Worm (Caenorhabditis elegans) whole organism, L4 larva: Measurements from ENCODE around the gene ZK370.6.

ENCODE experiments used
- F37D6.2 ChIP-seq: sonication (generic microtip); optimal IDR thresholded peaks from 2 replicates; lab custom pipeline; 2016; ENCODE audit warnings: mild to moderate bottlenecking, missing genetic modification characterization, missing compliant biosample characterization
- F44E2.7 ChIP-seq: fragments of 200-800 bp; sonication (Bioruptor generic); IDR thresholded peaks from 2 replicates; pipeline ENCODE4 v2.1.2; 2022; ENCODE audit warnings: missing genetic modification characterization, missing compliant biosample characterization
- F49E8.2 ChIP-seq: sonication (generic microtip); optimal IDR thresholded peaks from 2 replicates; lab custom pipeline; 2016; ENCODE audit warnings: missing compliant biosample characterization, mild to moderate bottlenecking, missing genetic modification characterization, borderline replicate concordance
- T20F7.1 ChIP-seq: fragments of 200-800 bp; sonication (Bioruptor generic); optimal IDR thresholded peaks from 2 replicates; lab custom pipeline; 2018; ENCODE audit warnings: mild to moderate bottlenecking, missing genetic modification characterization, missing compliant biosample characterization
- T26A8.4 ChIP-seq: fragments of 200-800 bp; sonication (Bioruptor generic); IDR thresholded peaks from 2 replicates; pipeline ENCODE4 v1.3.6; 2022; ENCODE audit warnings: missing genetic modification characterization, missing compliant biosample characterization
- Y48G9A.11 ChIP-seq: fragments of 200-800 bp; sonication (Bioruptor generic); IDR thresholded peaks from 2 replicates; pipeline ENCODE4 v1.3.6; 2022; ENCODE audit warnings: missing genetic modification reagents, missing genetic modification characterization, missing compliant biosample characterization
- ZK337.2 ChIP-seq: fragments of 200-800 bp; sonication (Bioruptor generic); IDR thresholded peaks from 2 replicates; pipeline ENCODE4 v1.3.6; 2022; ENCODE audit warnings: missing genetic modification reagents, missing genetic modification characterization, missing compliant biosample characterization
- ZK546.5 ChIP-seq, 2 experiments: sonication (generic microtip); optimal IDR thresholded peaks; 2 replicates each; lab custom pipeline; 2017; ENCODE audit warnings: missing biosample characterization in 2 of 2, missing genetic modification characterization in 2 of 2
- aha-1 ChIP-seq: fragments of 150-350 bp; peaks from one replicate; lab custom pipeline; 2014; ENCODE audit warnings: missing biosample characterization, missing genetic modification characterization
- aly-2 ChIP-seq: sonication (generic microtip); optimal IDR thresholded peaks from 2 replicates; lab custom pipeline; 2018; ENCODE audit warnings: missing biosample characterization, missing genetic modification characterization
- arid-1 ChIP-seq: fragments of 200-800 bp; sonication (Bioruptor generic); conservative IDR thresholded peaks from 2 replicates; pipeline ENCODE4 v1.3.6; 2022; ENCODE audit warnings: missing genetic modification reagents, missing genetic modification characterization, missing compliant biosample characterization
- attf-4 ChIP-seq: sonication (generic microtip); optimal IDR thresholded peaks from 3 replicates; lab custom pipeline; 2017; ENCODE audit warnings: missing biosample characterization, missing genetic modification characterization
- ceh-20 ChIP-seq: fragments of 200-800 bp; sonication (Bioruptor generic); IDR thresholded peaks from 2 replicates; pipeline ENCODE4 v1.3.6; 2022; ENCODE audit warnings: missing genetic modification reagents, missing genetic modification characterization, missing compliant biosample characterization
- ceh-44 ChIP-seq: fragments of 200-800 bp; sonication (Bioruptor generic); IDR thresholded peaks from 2 replicates; pipeline ENCODE4 v1.3.6; 2022; ENCODE audit warnings: missing genetic modification reagents, missing genetic modification characterization, missing compliant biosample characterization
- ceh-62 ChIP-seq: sonication (generic microtip); optimal IDR thresholded peaks from 2 replicates; lab custom pipeline; 2017; ENCODE audit warnings: missing biosample characterization, missing genetic modification characterization
- daf-12 ChIP-seq: fragments of 150-350 bp; optimal IDR thresholded peaks from 2 replicates; lab custom pipeline; 2014; ENCODE audit warnings: missing biosample characterization, missing genetic modification reagents, missing genetic modification characterization
- daf-16 ChIP-seq, 3 experiments: sonication (generic microtip); optimal IDR thresholded peaks; 2 replicates each; lab custom pipeline; 2016 to 2017; ENCODE audit warnings: missing genetic modification characterization in 3 of 3, missing genetic modification reagents in 3 of 3, mild to moderate bottlenecking in 2 of 3, missing compliant biosample characterization in 2 of 3, missing biosample characterization in 1 of 3, moderate library complexity in 1 of 3
- daf-19 ChIP-seq: fragments of 200-800 bp; sonication (Bioruptor generic); conservative IDR thresholded peaks from 2 replicates; pipeline ENCODE4 v1.3.6; 2022; ENCODE audit warnings: missing genetic modification characterization, missing compliant biosample characterization
- daf-8 ChIP-seq: fragments of 200-800 bp; sonication (Bioruptor generic); IDR thresholded peaks from 2 replicates; pipeline ENCODE4 v1.3.6; 2022; ENCODE audit warnings: missing genetic modification characterization, missing compliant biosample characterization
- dmd-8 ChIP-seq: fragments of 200-800 bp; sonication (Bioruptor generic); IDR thresholded peaks from 2 replicates; pipeline ENCODE4 v1.3.6; 2022; ENCODE audit warnings: missing genetic modification characterization, missing compliant biosample characterization
- dpl-1 ChIP-seq: fragments of 150-350 bp; optimal IDR thresholded peaks from 2 replicates; lab custom pipeline; 2014; ENCODE audit warnings: missing biosample characterization, missing genetic modification reagents, missing genetic modification characterization
- duxl-1 ChIP-seq: sonication (generic microtip); optimal IDR thresholded peaks from 2 replicates; lab custom pipeline; 2016; ENCODE audit warnings: mild to moderate bottlenecking, missing genetic modification characterization, moderate library complexity, missing compliant biosample characterization; ENCODE audit not compliant: poor library complexity
- dve-1 ChIP-seq: sonication (generic microtip); optimal IDR thresholded peaks from 2 replicates; lab custom pipeline; 2017; ENCODE audit warnings: antibody characterized with exemption, mild to moderate bottlenecking, missing genetic modification characterization, missing compliant biosample characterization; ENCODE audit not compliant: insufficient read depth
- egl-43 ChIP-seq: fragments of 200-800 bp; sonication (Bioruptor generic); IDR thresholded peaks from 2 replicates; pipeline ENCODE4 v1.3.6; 2022; ENCODE audit warnings: missing genetic modification reagents, missing genetic modification characterization, missing compliant biosample characterization
- fos-1 ChIP-seq: fragments of 150-350 bp; optimal IDR thresholded peaks from 2 replicates; lab custom pipeline; 2014; ENCODE audit warnings: missing biosample characterization, missing genetic modification characterization
- gei-8 ChIP-seq: fragments of 200-800 bp; sonication (Bioruptor generic); optimal IDR thresholded peaks from 2 replicates; lab custom pipeline; 2018; ENCODE audit warnings: mild to moderate bottlenecking, missing genetic modification characterization, missing compliant biosample characterization
- hlh-11 ChIP-seq: fragments of 200-800 bp; sonication (Bioruptor generic); optimal IDR thresholded peaks from 2 replicates; lab custom pipeline; 2018; ENCODE audit warnings: mild to moderate bottlenecking, missing genetic modification characterization, missing compliant biosample characterization
- hmg-1.1 ChIP-seq: fragments of 200-800 bp; sonication (Bioruptor generic); IDR thresholded peaks from 2 replicates; pipeline ENCODE4 v1.3.6; 2022; ENCODE audit warnings: missing genetic modification reagents, missing genetic modification characterization, missing compliant biosample characterization
- lim-7 ChIP-seq: fragments of 200-800 bp; sonication (Bioruptor generic); IDR thresholded peaks from 2 replicates; pipeline ENCODE4 v1.3.6; 2022; ENCODE audit warnings: missing genetic modification characterization, missing compliant biosample characterization
- lin-1 ChIP-seq: fragments of 200-800 bp; sonication (Bioruptor generic); IDR thresholded peaks from 2 replicates; pipeline ENCODE4 v1.3.6; 2022; ENCODE audit warnings: missing genetic modification reagents, missing genetic modification characterization, missing compliant biosample characterization
- lin-29 ChIP-seq: fragments of 200-800 bp; sonication (Bioruptor generic); IDR thresholded peaks from 2 replicates; pipeline ENCODE4 v1.3.6; 2022; ENCODE audit warnings: missing genetic modification reagents, missing genetic modification characterization, missing compliant biosample characterization
- lir-3 ChIP-seq: sonication (generic microtip); optimal IDR thresholded peaks from 2 replicates; lab custom pipeline; 2016; ENCODE audit warnings: mild to moderate bottlenecking, missing genetic modification characterization, missing compliant biosample characterization
- lsy-2 ChIP-seq, 2 experiments: fragments of 150-350 bp in 1 of 2; sonication (generic microtip) in 1 of 2; optimal IDR thresholded peaks; 2 replicates each; lab custom pipeline; 2014 to 2017; ENCODE audit warnings: missing biosample characterization in 2 of 2, missing genetic modification characterization in 2 of 2
- madf-5 ChIP-seq, 2 experiments: fragments of 200-800 bp; sonication (Bioruptor generic); IDR thresholded peaks; 2 replicates each; pipeline ENCODE4 v1.3.6; 2022; ENCODE audit warnings: missing compliant biosample characterization in 2 of 2, missing genetic modification characterization in 2 of 2
- madf-9 ChIP-seq: fragments of 200-800 bp; sonication (Bioruptor generic); conservative IDR thresholded peaks from 2 replicates; pipeline ENCODE4 v1.3.6; 2022; ENCODE audit warnings: missing genetic modification reagents, missing genetic modification characterization, missing compliant biosample characterization
- mes-2 ChIP-seq: sonication (generic microtip); optimal IDR thresholded peaks from 2 replicates; lab custom pipeline; 2016; ENCODE audit warnings: missing genotype, mild to moderate bottlenecking, missing genetic modification characterization, missing compliant biosample characterization; ENCODE audit not compliant: poor library complexity, severe bottlenecking
- nhr-237 ChIP-seq: sonication (generic microtip); optimal IDR thresholded peaks from 2 replicates; lab custom pipeline; 2017; ENCODE audit warnings: missing biosample characterization, missing genetic modification characterization
- nhr-25 ChIP-seq: sonication (generic microtip); optimal IDR thresholded peaks from 2 replicates; lab custom pipeline; 2017; ENCODE audit warnings: missing genetic modification characterization, mild to moderate bottlenecking, missing compliant biosample characterization, antibody characterized with exemption, moderate library complexity, borderline replicate concordance; ENCODE audit not compliant: insufficient read depth
- nhr-48 ChIP-seq: sonication (generic microtip); optimal IDR thresholded peaks from 2 replicates; lab custom pipeline; 2016; ENCODE audit warnings: mild to moderate bottlenecking, missing genetic modification characterization, missing compliant biosample characterization
- nhr-6 ChIP-seq: fragments of 150-350 bp; optimal IDR thresholded peaks from 2 replicates; lab custom pipeline; 2014; ENCODE audit warnings: missing biosample characterization, missing genetic modification characterization
- nhr-76 ChIP-seq: fragments of 150-350 bp; optimal IDR thresholded peaks from 2 replicates; lab custom pipeline; 2014; ENCODE audit warnings: missing biosample characterization, missing genetic modification characterization
- nhr-77 ChIP-seq: fragments of 150-350 bp; optimal IDR thresholded peaks from 2 replicates; lab custom pipeline; 2014; ENCODE audit warnings: missing biosample characterization, missing genetic modification characterization
- php-3 ChIP-seq: fragments of 200-800 bp; sonication (Bioruptor generic); IDR thresholded peaks from 2 replicates; pipeline ENCODE4 v1.3.6; 2022; ENCODE audit warnings: missing genetic modification reagents, missing genetic modification characterization, missing compliant biosample characterization
- rbr-2 ChIP-seq: sonication (generic microtip); optimal IDR thresholded peaks from 2 replicates; lab custom pipeline; 2016; ENCODE audit warnings: missing genotype, missing genetic modification characterization, missing compliant biosample characterization
- snpc-4 ChIP-seq: fragments of 150-350 bp; optimal IDR thresholded peaks from 2 replicates; lab custom pipeline; 2014; ENCODE audit warnings: missing biosample characterization, missing genetic modification characterization
- spr-3 ChIP-seq: fragments of 200-800 bp; sonication (Bioruptor generic); optimal IDR thresholded peaks from 2 replicates; lab custom pipeline; 2018; ENCODE audit warnings: mild to moderate bottlenecking, missing genetic modification characterization, missing compliant biosample characterization
- unc-130 ChIP-seq: sonication (generic microtip); optimal IDR thresholded peaks from 2 replicates; lab custom pipeline; 2016; ENCODE audit warnings: missing genetic modification reagents, missing genetic modification characterization, missing compliant biosample characterization
- unc-39 ChIP-seq: sonication (generic microtip); optimal IDR thresholded peaks from 2 replicates; lab custom pipeline; 2017; ENCODE audit warnings: missing biosample characterization, missing genetic modification characterization
- unc-62 ChIP-seq, 3 experiments: fragments of 150-350 bp in 1 of 3; sonication (generic microtip); optimal IDR thresholded peaks in 2 of 3; peaks in 1 of 3; 1 replicate in 1 of 3; 2 replicates in 2 of 3; lab custom pipeline; 2014 to 2017; ENCODE audit warnings: missing biosample characterization in 3 of 3, missing genetic modification characterization in 3 of 3, missing genetic modification reagents in 3 of 3, missing genotype in 1 of 3
- zfp-3 ChIP-seq: fragments of 200-800 bp; sonication (Bioruptor generic); conservative IDR thresholded peaks from 2 replicates; pipeline ENCODE4 v1.3.6; 2022; ENCODE audit warnings: missing genetic modification reagents, missing genetic modification characterization, missing compliant biosample characterization
- ztf-7 ChIP-seq: fragments of 150-350 bp; optimal IDR thresholded peaks from 2 replicates; lab custom pipeline; 2014; ENCODE audit warnings: missing biosample characterization, missing genetic modification characterization

Gene ZK370.6

ce11 chrIII:8739126-8739525, 4.5 kb downstream of the ZK370.6 start (continued):
- TF ChIP-seq lin-29 (GFP tag; lab: Robert Waterston, UW), result no peak
- no peak for TF ChIP-seq aly-2 (tag; lab: Kevin White, UChicago)
- TF ChIP-seq gei-8, result peak; percentile 75
- no peak for TF ChIP-seq daf-12
- no peak for TF ChIP-seq daf-8 (GFP tag; lab: Robert Waterston, UW)
- TF ChIP-seq spr-3, result no peak
- no peak for TF ChIP-seq daf-16 (GFP tag; optimal IDR thresholded peaks at IDR 0.05; lab: Kevin White, UChicago)
- TF ChIP-seq daf-16 (tag; optimal IDR thresholded peaks at IDR 0.05; lab: Kevin White, UChicago), result peak; percentile 31
- no peak for TF ChIP-seq arid-1
- TF ChIP-seq snpc-4 (tag; lab: Kevin White, UChicago), result no peak
- TF ChIP-seq lir-3 (tag; lab: Kevin White, UChicago), result no peak
- peak; percentile 44 for TF ChIP-seq mes-2 (tag; lab: Kevin White, UChicago)
- TF ChIP-seq Y48G9A.11, result no peak
- TF ChIP-seq rbr-2 (tag; lab: Kevin White, UChicago), result no peak
- no peak for TF ChIP-seq madf-9
- no peak for TF ChIP-seq ztf-7 (tag; lab: Kevin White, UChicago)
- peak; percentile 83 for TF ChIP-seq php-3 (GFP tag; lab: Robert Waterston, UW)
- TF ChIP-seq unc-130 (GFP tag; lab: Kevin White, UChicago), result no peak
- peak; percentile 77 for TF ChIP-seq lin-1 (GFP tag; lab: Robert Waterston, UW)
- TF ChIP-seq lim-7 (GFP tag; lab: Robert Waterston, UW), result no peak
- TF ChIP-seq T20F7.1 (GFP tag; lab: Kevin White, UChicago), result peak; percentile 62
- TF ChIP-seq F37D6.2 (tag; lab: Kevin White, UChicago), result no peak
- no peak for TF ChIP-seq nhr-237 (tag; lab: Kevin White, UChicago)
- TF ChIP-seq fos-1 (tag; lab: Kevin White, UChicago), result no peak
- peak in 1 of 2 experiments; percentile 72 for TF ChIP-seq lsy-2 (tag; optimal IDR thresholded peaks at IDR 0.05; lab: Kevin White, UChicago)
- no peak for TF ChIP-seq ceh-62 (tag; lab: Kevin White, UChicago)
- TF ChIP-seq nhr-25 (tag; lab: Kevin White, UChicago), result no peak
- peak; percentile 95 for TF ChIP-seq dve-1 (tag; lab: Kevin White, UChicago)
- no peak for TF ChIP-seq duxl-1 (tag; lab: Kevin White, UChicago)
- TF ChIP-seq dpl-1, result peak; percentile 50
- peak; percentile 93 for TF ChIP-seq nhr-77 (tag; lab: Kevin White, UChicago)
- peak; percentile 29; the same call in 1 of the 2 replicates for TF ChIP-seq ceh-20 (GFP tag; lab: Robert Waterston, UW)
- TF ChIP-seq ceh-44, result no peak
- no peak for TF ChIP-seq unc-39 (tag; lab: Kevin White, UChicago)
- TF ChIP-seq T26A8.4, result no peak
- no peak for TF ChIP-seq egl-43 (GFP tag; lab: Robert Waterston, UW)
- TF ChIP-seq F49E8.2 (tag; lab: Kevin White, UChicago), result no peak
- no peak for TF ChIP-seq ZK337.2
- TF ChIP-seq unc-62 (GFP tag; optimal IDR thresholded peaks at IDR 0.05 in 1 of 2; lab: Kevin White, UChicago), result no peak
- TF ChIP-seq unc-62 (tag; optimal IDR thresholded peaks at IDR 0.05; lab: Kevin White, UChicago), result no peak
- TF ChIP-seq hlh-11, result peak; percentile 91
- no peak for TF ChIP-seq attf-4 (tag; lab: Kevin White, UChicago)
- no peak for TF ChIP-seq madf-5 (GFP tag; IDR thresholded peaks at IDR 0.05; lab: Robert Waterston, UW)
- peak; percentile 31 for TF ChIP-seq nhr-6 (tag; lab: Kevin White, UChicago)
- no peak for TF ChIP-seq F44E2.7 (GFP tag; lab: Robert Waterston, UW)
- TF ChIP-seq hmg-1.1 (GFP tag; lab: Robert Waterston, UW), result no peak
- no peak for TF ChIP-seq nhr-76 (tag; lab: Kevin White, UChicago)
- TF ChIP-seq dmd-8 (GFP tag; lab: Robert Waterston, UW), result no peak
- TF ChIP-seq zfp-3 (GFP tag; lab: Robert Waterston, UW), result no peak
- TF ChIP-seq daf-19, result no peak
- TF ChIP-seq nhr-48 (tag; lab: Kevin White, UChicago), result peak; percentile 94
- no peak for TF ChIP-seq ZK546.5 (tag; optimal IDR thresholded peaks at IDR 0.05; lab: Kevin White, UChicago)
- TF ChIP-seq aha-1, result peak; percentile 84
